Fruit fly (Drosophila melanogaster) whole organism, embryonic: ENCODE results near the gene fau.

Experiments
- ATbp ChIP-seq: fragments of 200-800 bp; sonication (Bioruptor generic); optimal IDR thresholded peaks from 2 replicates; lab custom pipeline; 2017; ENCODE audit warnings: missing biosample characterization, mild to moderate bottlenecking, missing genetic modification characterization, missing genetic modification reagents
- Asciz ChIP-seq: fragments of 200-800 bp; sonication (Bioruptor generic); optimal IDR thresholded peaks from 2 replicates; lab custom pipeline; 2017; ENCODE audit warnings: missing biosample characterization, mild to moderate bottlenecking, missing genetic modification characterization, missing genetic modification reagents
- Bdp1 ChIP-seq: fragments of 200-800 bp; sonication (Bioruptor generic); optimal IDR thresholded peaks from 3 replicates; lab custom pipeline; 2016; ENCODE audit warnings: missing biosample characterization, missing genetic modification characterization
- CG10209 ChIP-seq: fragments of 200-800 bp; sonication (Bioruptor generic); optimal IDR thresholded peaks from 3 replicates; lab custom pipeline; 2017; ENCODE audit warnings: missing biosample characterization, mild to moderate bottlenecking, missing genetic modification characterization, missing genetic modification reagents
- CG10979 ChIP-seq: fragments of 200-800 bp; sonication (Bioruptor generic); optimal IDR thresholded peaks from 2 replicates; lab custom pipeline; 2018; ENCODE audit warnings: missing biosample characterization, mild to moderate bottlenecking, missing genetic modification characterization, moderate library complexity
- CG11247 ChIP-seq: fragments of 200-800 bp; sonication (Bioruptor generic); IDR thresholded peaks from 2 replicates; pipeline ENCODE4 v1.3.6; 2022; ENCODE audit warnings: missing biosample characterization, missing genetic modification characterization
- CG11504 ChIP-seq: fragments of 200-800 bp; sonication (Bioruptor generic); optimal IDR thresholded peaks from 3 replicates; lab custom pipeline; 2019; ENCODE audit warnings: missing biosample characterization, mild to moderate bottlenecking, missing genetic modification characterization, moderate library complexity
- CG11560 ChIP-seq: fragments of 200-800 bp; sonication (Bioruptor generic); IDR thresholded peaks from 3 replicates; pipeline ENCODE4 v1.3.6; 2022; ENCODE audit warnings: missing biosample characterization, missing genetic modification characterization
- CG13296 ChIP-seq: fragments of 200-800 bp; sonication (Bioruptor generic); optimal IDR thresholded peaks from 3 replicates; lab custom pipeline; 2018; ENCODE audit warnings: missing biosample characterization, mild to moderate bottlenecking, missing genetic modification characterization
- CG1792 ChIP-seq: fragments of 200-800 bp; sonication (Bioruptor generic); optimal IDR thresholded peaks from 2 replicates; lab custom pipeline; 2016; ENCODE audit warnings: missing biosample characterization, missing genetic modification characterization
- CG3065 ChIP-seq: fragments of 200-800 bp; sonication (Bioruptor generic); optimal IDR thresholded peaks from 2 replicates; lab custom pipeline; 2016; ENCODE audit warnings: missing biosample characterization, missing genetic modification characterization
- CG31224 ChIP-seq: fragments of 200-800 bp; sonication (Bioruptor generic); IDR thresholded peaks from 2 replicates; pipeline ENCODE4 v1.3.6; 2022; ENCODE audit warnings: missing biosample characterization, missing genetic modification characterization
- CG31388 ChIP-seq: fragments of 200-800 bp; sonication (Bioruptor generic); optimal IDR thresholded peaks from 2 replicates; lab custom pipeline; 2016; ENCODE audit warnings: missing biosample characterization, missing genetic modification characterization
- CG3163 ChIP-seq: fragments of 200-800 bp; sonication (Bioruptor generic); optimal IDR thresholded peaks from 3 replicates; lab custom pipeline; 2016; ENCODE audit warnings: missing biosample characterization, missing genetic modification characterization
- CG32767 ChIP-seq: fragments of 200-800 bp; sonication (Bioruptor generic); IDR thresholded peaks from 2 replicates; pipeline ENCODE4 v1.3.6; 2022; ENCODE audit warnings: missing biosample characterization, missing genetic modification characterization
- CG33557 ChIP-seq: fragments of 200-800 bp; sonication (Bioruptor generic); optimal IDR thresholded peaks from 2 replicates; lab custom pipeline; 2019; ENCODE audit warnings: missing biosample characterization, mild to moderate bottlenecking, missing genetic modification characterization, moderate library complexity
- CG4730 ChIP-seq: fragments of 200-800 bp; sonication (Bioruptor generic); IDR thresholded peaks from 2 replicates; pipeline ENCODE4 v1.3.6; 2022; ENCODE audit warnings: missing biosample characterization, missing genetic modification characterization
- CG7786 ChIP-seq: fragments of 200-800 bp; sonication (Bioruptor generic); optimal IDR thresholded peaks from 2 replicates; lab custom pipeline; 2016; ENCODE audit warnings: missing biosample characterization, missing genetic modification characterization
- CG8765 ChIP-seq: fragments of 200-800 bp; sonication (Bioruptor generic); IDR thresholded peaks from 2 replicates; pipeline ENCODE4 v1.3.6; 2022; ENCODE audit warnings: missing biosample characterization, missing genetic modification characterization
- Drgx ChIP-seq: fragments of 200-800 bp; sonication (Bioruptor generic); IDR thresholded peaks from 2 replicates; pipeline ENCODE4 v1.3.6; 2022; ENCODE audit warnings: missing biosample characterization, missing genetic modification characterization
- E2f2 ChIP-seq: fragments of 200-800 bp; sonication (Bioruptor generic); IDR thresholded peaks from 2 replicates; pipeline ENCODE4 v1.3.6; 2022; ENCODE audit warnings: missing biosample characterization, missing genetic modification characterization
- Ets65A ChIP-seq: fragments of 200-800 bp; sonication (Bioruptor generic); peaks from one replicate; lab custom pipeline; 2016; ENCODE audit warnings: missing biosample characterization, missing genetic modification characterization
- Fer2 ChIP-seq: fragments of 200-800 bp; sonication (Bioruptor generic); optimal IDR thresholded peaks from 2 replicates; lab custom pipeline; 2018; ENCODE audit warnings: missing biosample characterization, mild to moderate bottlenecking, missing genetic modification characterization, moderate library complexity
- Hmx ChIP-seq: fragments of 200-800 bp; sonication (Bioruptor generic); optimal IDR thresholded peaks from 2 replicates; lab custom pipeline; 2016; ENCODE audit warnings: missing biosample characterization, missing genetic modification characterization
- MBD-R2 ChIP-seq: fragments of 200-800 bp; sonication (Bioruptor generic); IDR thresholded peaks from 2 replicates; pipeline ENCODE4 v1.3.6; 2022; ENCODE audit warnings: missing biosample characterization, missing genetic modification characterization
- MESR4 ChIP-seq: fragments of 200-800 bp; sonication (Bioruptor generic); optimal IDR thresholded peaks from 2 replicates; lab custom pipeline; 2018; ENCODE audit warnings: missing biosample characterization, mild to moderate bottlenecking, missing genetic modification characterization, moderate library complexity
- Med ChIP-seq: fragments of 200-800 bp; sonication (Bioruptor generic); peaks from one replicate; lab custom pipeline; 2016; ENCODE audit warnings: missing biosample characterization, missing genetic modification characterization, mild to moderate bottlenecking, inconsistent platforms, moderate library complexity
- Sin3A ChIP-seq: fragments of >200 bp; optimal IDR thresholded peaks from 2 replicates; lab custom pipeline; 2018
- Xbp1 ChIP-seq: fragments of 200-800 bp; sonication (Bioruptor generic); optimal IDR thresholded peaks from 3 replicates; lab custom pipeline; 2016; ENCODE audit warnings: missing biosample characterization, mild to moderate bottlenecking, missing genetic modification characterization
- ato ChIP-seq: fragments of 200-800 bp; sonication (Bioruptor generic); IDR thresholded peaks from 2 replicates; pipeline ENCODE4 v1.3.6; 2022; ENCODE audit warnings: missing biosample characterization, missing genetic modification characterization; ENCODE audit not compliant: partially characterized antibody
- dimm ChIP-seq: fragments of 200-800 bp; sonication (Bioruptor generic); IDR thresholded peaks from 2 replicates; pipeline ENCODE4 v1.3.6; 2022; ENCODE audit warnings: missing biosample characterization, missing genetic modification characterization
- dpn ChIP-seq, 2 experiments: fragments of 200-800 bp; sonication (Bioruptor generic); optimal IDR thresholded peaks; 3 replicates each; lab custom pipeline; 2016; ENCODE audit warnings: missing biosample characterization in 2 of 2, missing genetic modification characterization in 2 of 2
- fd96Cb ChIP-seq: fragments of 200-800 bp; sonication (Bioruptor generic); optimal IDR thresholded peaks from 2 replicates; lab custom pipeline; 2018; ENCODE audit warnings: missing biosample characterization, mild to moderate bottlenecking, missing genetic modification characterization, moderate library complexity
- gem ChIP-seq: fragments of 200-800 bp; sonication (Bioruptor generic); optimal IDR thresholded peaks from 2 replicates; lab custom pipeline; 2019; ENCODE audit warnings: missing biosample characterization, mild to moderate bottlenecking, missing genetic modification characterization, moderate library complexity
- grn ChIP-seq: fragments of 200-800 bp; sonication (Bioruptor generic); optimal IDR thresholded peaks from 3 replicates; lab custom pipeline; 2017; ENCODE audit warnings: missing biosample characterization, missing genetic modification characterization
- gsb ChIP-seq: fragments of 200-800 bp; sonication (Bioruptor generic); IDR thresholded peaks from 2 replicates; pipeline ENCODE4 v1.3.6; 2022; ENCODE audit warnings: missing biosample characterization, missing genetic modification characterization
- ham ChIP-seq: fragments of 200-800 bp; sonication (Bioruptor generic); IDR thresholded peaks from 2 replicates; pipeline ENCODE4 v1.3.6; 2022; ENCODE audit warnings: missing biosample characterization, missing genetic modification characterization
- hbn ChIP-seq: fragments of 200-800 bp; sonication (Bioruptor generic); IDR thresholded peaks from 2 replicates; pipeline ENCODE4 v1.3.6; 2022; ENCODE audit warnings: missing biosample characterization, missing genetic modification characterization; ENCODE audit not compliant: partially characterized antibody
- pros ChIP-seq: fragments of 200-800 bp; sonication (Bioruptor generic); optimal IDR thresholded peaks from 3 replicates; lab custom pipeline; 2019; ENCODE audit warnings: missing biosample characterization, mild to moderate bottlenecking, missing genetic modification characterization, moderate library complexity
- rib ChIP-seq: fragments of 200-800 bp; sonication (Bioruptor generic); IDR thresholded peaks from 2 replicates; pipeline ENCODE4 v1.3.6; 2022; ENCODE audit warnings: missing biosample characterization, missing genetic modification characterization
- scrt ChIP-seq: fragments of 200-800 bp; sonication (Bioruptor generic); optimal IDR thresholded peaks from 2 replicates; lab custom pipeline; 2018; ENCODE audit warnings: missing biosample characterization, mild to moderate bottlenecking, missing genetic modification characterization, moderate library complexity
- sens ChIP-seq: fragments of 200-800 bp; sonication (Bioruptor generic); peaks from one replicate; lab custom pipeline; 2016; ENCODE audit warnings: missing biosample characterization, missing genetic modification characterization
- sisA ChIP-seq: fragments of 200-800 bp; sonication (Bioruptor generic); IDR thresholded peaks from 2 replicates; pipeline ENCODE4 v1.3.6; 2022; ENCODE audit warnings: missing biosample characterization, missing genetic modification characterization
- wor ChIP-seq: fragments of 200-800 bp; sonication (Bioruptor generic); IDR thresholded peaks from 2 replicates; pipeline ENCODE4 v1.3.6; 2022; ENCODE audit warnings: missing biosample characterization, missing genetic modification characterization

Gene fau

dm6 chr3R:10760966-10761855, 16.0 kb downstream of the fau start, which contains the start of the genes MED7 and Cap-H2 (continued):
- TF ChIP-seq CG1792 (GFP tag; lab: Kevin White, UChicago): peak; percentile 67
- TF ChIP-seq Hmx: no peak
- peak; percentile 80 for TF ChIP-seq Sin3A (lab: Kevin White, UChicago)

dm6 chr3R:10759348-10759847, 17.8 kb downstream of the fau start, which contains the start of gene CG31272:
TSS of gene CG31272 (minus strand) at chr3R:10759398.
- TF ChIP-seq pros (GFP tag; lab: Kevin White, UChicago): no peak
- TF ChIP-seq ATbp (GFP tag; lab: Kevin White, UChicago): peak; percentile 11
- no peak for TF ChIP-seq CG31388
- TF ChIP-seq Fer2 (tag; lab: Kevin White, UChicago): no peak
- TF ChIP-seq Bdp1: no peak
- TF ChIP-seq Med (GFP tag; lab: Kevin White, UChicago): peak; percentile 62
- no peak for TF ChIP-seq fd96Cb (tag; lab: Kevin White, UChicago)
- TF ChIP-seq CG13296 (GFP tag; lab: Kevin White, UChicago): peak; percentile 16
- TF ChIP-seq gem (tag; lab: Kevin White, UChicago): peak; percentile 8
- no peak for TF ChIP-seq dpn (GFP tag; optimal IDR thresholded peaks at IDR 0.05; lab: Kevin White, UChicago)
- TF ChIP-seq sens (GFP tag; lab: Kevin White, UChicago): peak; percentile 55
- no peak for TF ChIP-seq MESR4 (GFP tag; lab: Kevin White, UChicago)

- TF ChIP-seq grn (GFP tag; lab: Kevin White, UChicago) (no peak), wor (no peak)
Measured at dm6 chr3R:10755534-10755933, 21.6 kb downstream of the fau start, which contains the start of gene CG14691. TSS of gene CG14691 (minus strand) at chr3R:10755634.

dm6 chr3R:10751061-10751460, 26.1 kb downstream of the fau start, which contains the start of gene TkR86C:
TSS of gene TkR86C (minus strand) at chr3R:10751228.
- no peak for TF ChIP-seq Drgx (GFP tag; lab: Robert Waterston, UW)
- TF ChIP-seq CG11504 (tag; lab: Kevin White, UChicago): peak; percentile 98
- TF ChIP-seq rib (GFP tag; lab: Robert Waterston, UW): no peak
- TF ChIP-seq scrt (GFP tag; lab: Kevin White, UChicago): peak; percentile 81
- TF ChIP-seq CG32767 (GFP tag; lab: Robert Waterston, UW): no peak
- TF ChIP-seq E2f2 (GFP tag; lab: Robert Waterston, UW): no peak
- TF ChIP-seq Asciz (GFP tag; lab: Kevin White, UChicago): no peak
- TF ChIP-seq sisA (GFP tag; lab: Robert Waterston, UW): no peak
- TF ChIP-seq CG3065 (GFP tag; lab: Kevin White, UChicago): no peak
- no peak for TF ChIP-seq MBD-R2 (GFP tag; lab: Robert Waterston, UW)
- TF ChIP-seq CG33557 (GFP tag; lab: Kevin White, UChicago): no peak
- TF ChIP-seq ham (GFP tag; lab: Robert Waterston, UW): no peak
- no peak for TF ChIP-seq CG8765
- TF ChIP-seq gsb (GFP tag; lab: Robert Waterston, UW): no peak

- TF ChIP-seq CG3163 (GFP tag; lab: Kevin White, UChicago): no peak
- TF ChIP-seq CG11247 (GFP tag; lab: Robert Waterston, UW): 0 out of 2 replicates have a peak, but pooled peaks have one; percentile 28
- no peak for TF ChIP-seq dimm (GFP tag; lab: Robert Waterston, UW)
- TF ChIP-seq hbn (GFP tag; lab: Robert Waterston, UW): no peak
- TF ChIP-seq CG10979: no peak
- no peak for TF ChIP-seq ato (GFP tag; lab: Robert Waterston, UW)
- TF ChIP-seq Xbp1: peak; percentile 3
- no peak for TF ChIP-seq CG11560 (tag; lab: Robert Waterston, UW)
- TF ChIP-seq CG31224 (GFP tag; lab: Robert Waterston, UW): no peak
- TF ChIP-seq CG10209 (GFP tag; lab: Kevin White, UChicago): no peak
- TF ChIP-seq CG7786 (GFP tag; lab: Kevin White, UChicago): no peak
- TF ChIP-seq Ets65A: peak; percentile 76
- no peak for TF ChIP-seq CG4730 (GFP tag; lab: Robert Waterston, UW)
Measured at dm6 chr3R:10747650-10748049, 29.5 kb downstream of the fau start.
